Worm (Caenorhabditis elegans) whole organism, L4 larva: Measurements from ENCODE around the gene wdfy-3.

ENCODE experiments used
- F10B5.3 ChIP-seq: sonication (generic microtip); optimal IDR thresholded peaks from 2 replicates; lab custom pipeline; 2016; ENCODE audit warnings: mild to moderate bottlenecking, missing genetic modification characterization, missing compliant biosample characterization
- R02D3.7 ChIP-seq: fragments of 150-350 bp; sonication (generic microtip); optimal IDR thresholded peaks from 3 replicates; lab custom pipeline; 2014; ENCODE audit warnings: missing biosample characterization, missing genetic modification characterization
- T20F7.1 ChIP-seq: fragments of 200-800 bp; sonication (Bioruptor generic); optimal IDR thresholded peaks from 2 replicates; lab custom pipeline; 2018; ENCODE audit warnings: mild to moderate bottlenecking, missing genetic modification characterization, missing compliant biosample characterization
- Y105C5A.15 ChIP-seq: fragments of 200-800 bp; sonication (Bioruptor generic); IDR thresholded peaks from 2 replicates; pipeline ENCODE4 v1.3.6; 2022; ENCODE audit warnings: missing genetic modification characterization, missing compliant biosample characterization
- ZK337.2 ChIP-seq: fragments of 200-800 bp; sonication (Bioruptor generic); IDR thresholded peaks from 2 replicates; pipeline ENCODE4 v1.3.6; 2022; ENCODE audit warnings: missing genetic modification reagents, missing genetic modification characterization, missing compliant biosample characterization
- ZK546.5 ChIP-seq, 2 experiments: sonication (generic microtip); optimal IDR thresholded peaks; 2 replicates each; lab custom pipeline; 2017; ENCODE audit warnings: missing biosample characterization in 2 of 2, missing genetic modification characterization in 2 of 2
- aha-1 ChIP-seq: fragments of 150-350 bp; peaks from one replicate; lab custom pipeline; 2014; ENCODE audit warnings: missing biosample characterization, missing genetic modification characterization
- aly-2 ChIP-seq: sonication (generic microtip); optimal IDR thresholded peaks from 2 replicates; lab custom pipeline; 2018; ENCODE audit warnings: missing biosample characterization, missing genetic modification characterization
- ama-1 ChIP-seq: fragments of 150-350 bp; optimal IDR thresholded peaks from 2 replicates; lab custom pipeline; 2014; ENCODE audit warnings: inconsistent platforms, mixed read lengths
- attf-4 ChIP-seq: sonication (generic microtip); optimal IDR thresholded peaks from 3 replicates; lab custom pipeline; 2017; ENCODE audit warnings: missing biosample characterization, missing genetic modification characterization
- ceh-20 ChIP-seq: fragments of 200-800 bp; sonication (Bioruptor generic); IDR thresholded peaks from 2 replicates; pipeline ENCODE4 v1.3.6; 2022; ENCODE audit warnings: missing genetic modification reagents, missing genetic modification characterization, missing compliant biosample characterization
- daf-12 ChIP-seq: fragments of 150-350 bp; optimal IDR thresholded peaks from 2 replicates; lab custom pipeline; 2014; ENCODE audit warnings: missing biosample characterization, missing genetic modification reagents, missing genetic modification characterization
- daf-16 ChIP-seq, 3 experiments: sonication (generic microtip); optimal IDR thresholded peaks; 2 replicates each; lab custom pipeline; 2016 to 2017; ENCODE audit warnings: missing genetic modification characterization in 3 of 3, missing genetic modification reagents in 3 of 3, mild to moderate bottlenecking in 2 of 3, missing compliant biosample characterization in 2 of 3, missing biosample characterization in 1 of 3, moderate library complexity in 1 of 3
- dmd-6 ChIP-seq: fragments of 200-800 bp; sonication (Bioruptor generic); IDR thresholded peaks from 2 replicates; pipeline ENCODE4 v1.3.6; 2022; ENCODE audit warnings: missing genetic modification reagents, missing genetic modification characterization, missing compliant biosample characterization
- dpl-1 ChIP-seq: fragments of 150-350 bp; optimal IDR thresholded peaks from 2 replicates; lab custom pipeline; 2014; ENCODE audit warnings: missing biosample characterization, missing genetic modification reagents, missing genetic modification characterization
- dve-1 ChIP-seq: sonication (generic microtip); optimal IDR thresholded peaks from 2 replicates; lab custom pipeline; 2017; ENCODE audit warnings: antibody characterized with exemption, mild to moderate bottlenecking, missing genetic modification characterization, missing compliant biosample characterization; ENCODE audit not compliant: insufficient read depth
- egl-27 ChIP-seq: sonication (generic microtip); optimal IDR thresholded peaks from 3 replicates; lab custom pipeline; 2017; ENCODE audit warnings: missing biosample characterization, missing genetic modification reagents, missing genetic modification characterization
- gei-8 ChIP-seq: fragments of 200-800 bp; sonication (Bioruptor generic); optimal IDR thresholded peaks from 2 replicates; lab custom pipeline; 2018; ENCODE audit warnings: mild to moderate bottlenecking, missing genetic modification characterization, missing compliant biosample characterization
- hlh-11 ChIP-seq: fragments of 200-800 bp; sonication (Bioruptor generic); optimal IDR thresholded peaks from 2 replicates; lab custom pipeline; 2018; ENCODE audit warnings: mild to moderate bottlenecking, missing genetic modification characterization, missing compliant biosample characterization
- hlh-30 ChIP-seq: sonication (generic microtip); optimal IDR thresholded peaks from 2 replicates; lab custom pipeline; 2017; ENCODE audit warnings: antibody characterized with exemption, mild to moderate bottlenecking, missing genetic modification characterization, missing compliant biosample characterization; ENCODE audit not compliant: insufficient read depth
- lin-13 ChIP-seq: fragments of 150-350 bp; optimal IDR thresholded peaks from 2 replicates; lab custom pipeline; 2014; ENCODE audit warnings: missing biosample characterization, missing genetic modification reagents, missing genetic modification characterization
- lir-3 ChIP-seq: sonication (generic microtip); optimal IDR thresholded peaks from 2 replicates; lab custom pipeline; 2016; ENCODE audit warnings: mild to moderate bottlenecking, missing genetic modification characterization, missing compliant biosample characterization
- lsy-2 ChIP-seq, 2 experiments: fragments of 150-350 bp in 1 of 2; sonication (generic microtip) in 1 of 2; optimal IDR thresholded peaks; 2 replicates each; lab custom pipeline; 2014 to 2017; ENCODE audit warnings: missing biosample characterization in 2 of 2, missing genetic modification characterization in 2 of 2
- madf-9 ChIP-seq: fragments of 200-800 bp; sonication (Bioruptor generic); conservative IDR thresholded peaks from 2 replicates; pipeline ENCODE4 v1.3.6; 2022; ENCODE audit warnings: missing genetic modification reagents, missing genetic modification characterization, missing compliant biosample characterization
- mdl-1 ChIP-seq, 2 experiments: fragments of 150-350 bp in 1 of 2; sonication (generic microtip) in 1 of 2; optimal IDR thresholded peaks; 2 replicates each; lab custom pipeline; 2014 to 2017; ENCODE audit warnings: missing biosample characterization in 2 of 2, missing genetic modification characterization in 2 of 2
- mes-2 ChIP-seq: sonication (generic microtip); optimal IDR thresholded peaks from 2 replicates; lab custom pipeline; 2016; ENCODE audit warnings: missing genotype, mild to moderate bottlenecking, missing genetic modification characterization, missing compliant biosample characterization; ENCODE audit not compliant: poor library complexity, severe bottlenecking
- mxl-3 ChIP-seq: fragments of 200-800 bp; sonication (Bioruptor generic); optimal IDR thresholded peaks from 2 replicates; lab custom pipeline; 2018; ENCODE audit warnings: mild to moderate bottlenecking, missing genetic modification characterization, missing compliant biosample characterization
- nhr-28 ChIP-seq: fragments of 150-350 bp; optimal IDR thresholded peaks from 2 replicates; lab custom pipeline; 2014; ENCODE audit warnings: missing biosample characterization, missing genetic modification characterization
- nhr-41 ChIP-seq: fragments of 200-800 bp; sonication (Bioruptor generic); IDR thresholded peaks from 2 replicates; pipeline ENCODE4 v1.3.6; 2022; ENCODE audit warnings: missing genetic modification reagents, missing genetic modification characterization, missing compliant biosample characterization
- nhr-48 ChIP-seq: sonication (generic microtip); optimal IDR thresholded peaks from 2 replicates; lab custom pipeline; 2016; ENCODE audit warnings: mild to moderate bottlenecking, missing genetic modification characterization, missing compliant biosample characterization
- nhr-76 ChIP-seq: fragments of 150-350 bp; optimal IDR thresholded peaks from 2 replicates; lab custom pipeline; 2014; ENCODE audit warnings: missing biosample characterization, missing genetic modification characterization
- saeg-2 ChIP-seq: fragments of 200-800 bp; sonication (Bioruptor generic); IDR thresholded peaks from 2 replicates; pipeline ENCODE4 v1.3.6; 2022; ENCODE audit warnings: missing genetic modification reagents, missing genetic modification characterization, missing compliant biosample characterization
- spr-1 ChIP-seq: sonication (generic microtip); optimal IDR thresholded peaks from 2 replicates; lab custom pipeline; 2016; ENCODE audit warnings: mild to moderate bottlenecking, missing genetic modification characterization, missing compliant biosample characterization
- tra-1 ChIP-seq: fragments of 200-800 bp; sonication (Bioruptor generic); IDR thresholded peaks from 2 replicates; pipeline ENCODE4 v1.3.6; 2022; ENCODE audit warnings: missing genetic modification reagents, missing genetic modification characterization, missing compliant biosample characterization
- unc-62 ChIP-seq, 3 experiments: fragments of 150-350 bp in 1 of 3; sonication (generic microtip); optimal IDR thresholded peaks in 2 of 3; peaks in 1 of 3; 1 replicate in 1 of 3; 2 replicates in 2 of 3; lab custom pipeline; 2014 to 2017; ENCODE audit warnings: missing biosample characterization in 3 of 3, missing genetic modification characterization in 3 of 3, missing genetic modification reagents in 3 of 3, missing genotype in 1 of 3
- vab-7 ChIP-seq: fragments of 200-800 bp; sonication (Bioruptor generic); IDR thresholded peaks from 2 replicates; pipeline ENCODE4 v1.3.6; 2022; ENCODE audit warnings: missing genetic modification reagents, missing genetic modification characterization, missing compliant biosample characterization
- zfp-3 ChIP-seq: fragments of 200-800 bp; sonication (Bioruptor generic); conservative IDR thresholded peaks from 2 replicates; pipeline ENCODE4 v1.3.6; 2022; ENCODE audit warnings: missing genetic modification reagents, missing genetic modification characterization, missing compliant biosample characterization
- zip-11 ChIP-seq: fragments of 200-800 bp; sonication (Bioruptor generic); IDR thresholded peaks from 2 replicates; pipeline ENCODE4 v1.3.6; 2022; ENCODE audit warnings: missing genetic modification characterization, missing compliant biosample characterization

The wdfy-3 gene

DNA sequence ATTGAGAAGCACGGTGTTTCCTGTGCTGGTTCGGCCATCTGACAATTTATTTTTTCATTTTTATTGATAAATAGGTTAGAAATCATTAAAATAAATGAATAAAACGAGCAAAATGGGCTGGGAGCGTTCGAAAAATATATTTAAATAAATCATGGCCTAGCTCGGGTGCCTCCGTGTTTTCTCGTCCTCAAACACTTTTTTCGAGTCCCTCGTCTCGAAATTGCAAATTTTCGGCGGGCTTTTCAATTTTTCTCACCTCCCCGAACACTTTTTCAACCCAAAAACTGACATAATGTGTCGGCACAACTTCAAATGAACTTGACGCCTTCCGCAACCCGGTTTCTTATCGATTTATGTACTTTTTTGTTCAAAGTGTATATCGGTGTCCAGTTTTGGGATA, 31.1 kb downstream of the wdfy-3 start, which contains the start of gene prmt-9:
Gene prmt-9 (minus strand): TSS at position 38 of the 400 bp plus-strand sequence.
- TF ChIP-seq saeg-2 (no peak), lsy-2 (tag; optimal IDR thresholded peaks at IDR 0.05; lab: Kevin White, UChicago) (peak in 1 of 2 experiments; percentile 16), dpl-1 (GFP tag; lab: Kevin White, UChicago) (peak; percentile 68)

DNA sequence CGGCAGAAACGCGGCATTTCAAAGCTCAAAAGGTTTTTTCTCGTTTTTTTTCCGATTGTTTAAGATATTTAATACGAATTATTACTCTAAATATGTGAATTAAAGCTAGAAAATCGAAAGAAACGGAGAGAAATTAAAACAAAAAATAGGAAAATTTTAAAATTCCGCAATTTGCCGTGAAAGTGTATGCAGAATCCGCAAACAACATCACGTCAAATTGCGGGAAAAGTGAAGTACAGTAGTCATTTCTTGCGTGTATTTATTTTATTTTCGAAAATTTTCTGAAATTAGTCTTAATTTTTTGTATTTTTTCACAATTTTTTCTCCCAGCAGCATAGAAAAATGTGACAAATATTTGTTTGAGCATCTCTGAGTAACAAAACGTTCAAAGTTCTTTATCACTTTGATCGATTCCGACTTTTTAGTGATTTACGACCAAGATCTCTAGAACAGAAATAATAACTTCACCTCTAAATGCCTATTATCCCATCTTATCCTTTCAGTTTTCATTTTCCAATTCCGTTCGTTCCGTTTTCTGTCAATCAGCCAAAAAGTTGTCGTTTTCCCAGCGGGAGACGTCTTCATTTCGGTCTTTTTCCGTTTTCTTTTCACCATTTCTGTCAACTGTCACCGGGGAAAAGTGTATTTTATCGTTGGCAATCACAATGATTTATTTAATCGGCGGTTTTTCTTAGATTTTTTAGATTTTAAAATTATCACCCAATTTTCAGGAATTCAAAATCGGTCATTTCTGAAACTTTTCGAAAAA, 31.8 kb downstream of the wdfy-3 start:
- TF ChIP-seq unc-62 (GFP tag; optimal IDR thresholded peaks at IDR 0.05 in 1 of 2; lab: Kevin White, UChicago) (peak in 1 of 2 experiments; percentile 11), unc-62 (tag; optimal IDR thresholded peaks at IDR 0.05; lab: Kevin White, UChicago) (no peak), aha-1 (tag; lab: Kevin White, UChicago) (peak; percentile 16), gei-8 (no peak)

DNA sequence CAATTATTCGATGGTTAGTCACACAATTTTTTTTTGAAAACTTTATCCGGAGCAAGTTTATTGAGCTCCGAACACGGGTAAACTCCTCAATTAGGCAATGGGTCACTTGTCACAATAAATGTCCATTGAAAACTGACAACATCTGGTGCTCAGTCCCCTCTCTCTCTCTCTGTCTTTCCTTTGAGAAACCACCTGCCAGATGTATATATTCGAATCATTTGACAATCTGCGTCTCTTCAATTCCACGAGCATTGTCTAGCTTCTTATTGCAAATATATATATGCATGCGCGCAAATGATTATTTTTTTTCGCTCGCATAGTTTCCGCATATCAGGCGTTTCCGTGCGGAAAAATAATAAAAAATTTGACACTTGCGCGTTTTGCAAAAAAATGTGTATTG, 32.6 kb downstream of the wdfy-3 start:
- TF ChIP-seq ama-1 (lab: Kevin White, UChicago) (no peak), vab-7 (GFP tag; lab: Robert Waterston, UW) (no peak), madf-9 (GFP tag; lab: Robert Waterston, UW) (no peak), nhr-76 (tag; lab: Kevin White, UChicago) (no peak), nhr-48 (tag; lab: Kevin White, UChicago) (no peak), dve-1 (tag; lab: Kevin White, UChicago) (no peak), egl-27 (tag; lab: Kevin White, UChicago) (no peak), mdl-1 (tag; optimal IDR thresholded peaks at IDR 0.05; lab: Kevin White, UChicago) (no peak), zip-11 (GFP tag; lab: Robert Waterston, UW) (no peak), dmd-6 (GFP tag; lab: Robert Waterston, UW) (no peak), Y105C5A.15 (GFP tag; lab: Robert Waterston, UW) (no peak)

- TF ChIP-seq daf-16 (GFP tag; optimal IDR thresholded peaks at IDR 0.05; lab: Kevin White, UChicago) (no peak), daf-16 (tag; optimal IDR thresholded peaks at IDR 0.05; lab: Kevin White, UChicago) (peak; percentile 46), R02D3.7 (no peak)
Observed at ce11 chrIV:12688370-12688769, 35.2 kb downstream of the wdfy-3 start, which contains the start of gene T23B5.3. TSS of gene T23B5.3 (plus strand) at chrIV:12688670.

DNA sequence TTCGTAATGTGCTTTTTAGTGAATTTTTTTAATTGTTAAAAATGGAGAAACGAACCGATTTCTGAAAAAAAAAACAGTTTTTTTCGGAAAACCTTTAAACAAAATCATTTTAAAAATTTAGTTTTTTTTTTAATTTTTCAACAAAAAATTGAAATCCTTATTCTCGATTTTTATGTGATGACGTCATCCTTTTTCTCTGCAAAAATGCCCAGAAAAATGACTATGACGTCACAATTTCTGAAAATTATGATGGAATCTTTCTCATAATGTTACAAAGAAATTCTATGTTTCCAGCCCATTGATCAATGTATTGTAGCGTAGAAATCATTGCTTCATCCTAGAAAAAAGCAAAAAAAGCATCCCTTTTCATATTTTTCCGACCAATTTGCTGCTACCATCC, 36.1 kb downstream of the wdfy-3 start:
- TF ChIP-seq ama-1 (lab: Kevin White, UChicago) (no peak), aly-2 (no peak), spr-1 (no peak), madf-9 (GFP tag; lab: Robert Waterston, UW) (no peak)

DNA sequence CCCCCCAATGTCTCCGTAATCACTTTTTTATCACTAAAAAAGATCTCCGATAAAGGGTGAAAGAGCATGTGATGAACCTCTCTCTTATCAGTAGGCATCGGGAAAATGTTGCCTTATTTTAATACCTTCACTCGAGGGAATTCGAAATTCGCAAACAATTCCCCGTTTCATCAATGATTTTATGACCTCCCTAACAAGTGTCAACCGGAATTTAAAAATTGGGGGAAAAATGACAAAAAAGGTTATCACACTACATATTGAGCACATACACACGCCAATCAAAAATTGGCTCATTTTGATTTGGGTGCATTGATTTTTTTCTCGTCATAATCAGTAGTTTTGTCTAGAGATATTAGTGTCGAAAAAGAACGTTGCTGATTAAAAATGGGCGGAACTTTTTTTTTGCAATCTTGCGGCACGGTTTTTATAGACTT, 36.5 kb downstream of the wdfy-3 start:
- peak; percentile 95 for TF ChIP-seq tra-1 (GFP tag; lab: Robert Waterston, UW)
- no peak for TF ChIP-seq zfp-3 (GFP tag; lab: Robert Waterston, UW)
- TF ChIP-seq dve-1 (tag; lab: Kevin White, UChicago) = peak; percentile 81
- TF ChIP-seq mdl-1 (tag; optimal IDR thresholded peaks at IDR 0.05; lab: Kevin White, UChicago) = peak in 1 of 2 experiments; percentile 50
- TF ChIP-seq lir-3 (tag; lab: Kevin White, UChicago) = no peak
- TF ChIP-seq ZK337.2 (GFP tag; lab: Robert Waterston, UW) = no peak
- TF ChIP-seq ZK546.5 (tag; optimal IDR thresholded peaks at IDR 0.05; lab: Kevin White, UChicago) = no peak
- peak; percentile 78 for TF ChIP-seq T20F7.1 (GFP tag; lab: Kevin White, UChicago)
- no peak for TF ChIP-seq daf-12 (tag; lab: Kevin White, UChicago)
- 0 out of 2 replicates have a peak, but pooled peaks have one; percentile 19 for TF ChIP-seq ceh-20
- TF ChIP-seq nhr-41 (GFP tag; lab: Robert Waterston, UW) = peak; percentile 99
- peak in 1 of 2 experiments; percentile 29 for TF ChIP-seq lsy-2 (tag; optimal IDR thresholded peaks at IDR 0.05; lab: Kevin White, UChicago)
- no peak for TF ChIP-seq attf-4 (tag; lab: Kevin White, UChicago)
- peak; percentile 53 for TF ChIP-seq mxl-3
- peak; percentile 88 for TF ChIP-seq hlh-11
- TF ChIP-seq nhr-76 (tag; lab: Kevin White, UChicago) = no peak
- peak; percentile 88 for TF ChIP-seq nhr-28 (tag; lab: Kevin White, UChicago)
- no peak for TF ChIP-seq madf-9 (GFP tag; lab: Robert Waterston, UW)
- TF ChIP-seq F10B5.3 (tag; lab: Kevin White, UChicago) = no peak
- no peak for TF ChIP-seq gei-8
- no peak for TF ChIP-seq lin-13 (GFP tag; lab: Kevin White, UChicago)
- TF ChIP-seq mes-2 (tag; lab: Kevin White, UChicago) = peak; percentile 40
- peak; percentile 54 for TF ChIP-seq hlh-30 (tag; lab: Kevin White, UChicago)
- TF ChIP-seq dmd-6 (GFP tag; lab: Robert Waterston, UW) = peak; percentile 98
